Worm (Caenorhabditis elegans) whole organism, mixed stage, embryonic: ENCODE measurements around the gene mtcu-2.

Source experiments
- blmp-1 ChIP-seq: fragments of 150-350 bp; optimal IDR thresholded peaks from 2 replicates; lab custom pipeline; 2014; ENCODE audit warnings: missing biosample characterization, missing genetic modification characterization
- elt-3 ChIP-seq: fragments of 150-350 bp; optimal IDR thresholded peaks from 2 replicates; lab custom pipeline; 2014; ENCODE audit warnings: missing biosample characterization, missing genetic modification characterization
- lin-13 ChIP-seq: fragments of 150-350 bp; optimal IDR thresholded peaks from 2 replicates; lab custom pipeline; 2014; ENCODE audit warnings: missing biosample characterization, missing genetic modification characterization
- lsy-2 ChIP-seq: fragments of 150-350 bp; optimal IDR thresholded peaks from 2 replicates; lab custom pipeline; 2014; ENCODE audit warnings: missing biosample characterization, missing genetic modification characterization
- mep-1 ChIP-seq: fragments of 150-350 bp; optimal IDR thresholded peaks from 2 replicates; lab custom pipeline; 2017; ENCODE audit warnings: missing biosample characterization, missing genetic modification reagents, missing genetic modification characterization, inconsistent platforms
- nhr-12 ChIP-seq: fragments of 150-350 bp; optimal IDR thresholded peaks from 2 replicates; lab custom pipeline; 2014; ENCODE audit warnings: missing biosample characterization, missing genetic modification characterization
- nhr-28 ChIP-seq: fragments of 150-350 bp; optimal IDR thresholded peaks from 2 replicates; lab custom pipeline; 2014; ENCODE audit warnings: missing biosample characterization, missing genetic modification characterization
- pha-4 ChIP-seq: fragments of 150-350 bp; optimal IDR thresholded peaks from 2 replicates; lab custom pipeline; 2018; ENCODE audit warnings: missing biosample characterization, missing genetic modification reagents, missing genetic modification characterization
- snpc-4 ChIP-seq: fragments of 150-350 bp; optimal IDR thresholded peaks from 2 replicates; lab custom pipeline; 2014; ENCODE audit warnings: missing biosample characterization, missing genetic modification characterization
- sptf-1 ChIP-seq: sonication (generic microtip); optimal IDR thresholded peaks from 2 replicates; lab custom pipeline; 2017; ENCODE audit warnings: mild to moderate bottlenecking, missing genetic modification characterization, moderate library complexity, missing compliant biosample characterization
- tbx-8 ChIP-seq: fragments of 200-800 bp; sonication (Bioruptor generic); optimal IDR thresholded peaks from 2 replicates; lab custom pipeline; 2018; ENCODE audit warnings: mild to moderate bottlenecking, missing genetic modification characterization, moderate library complexity, missing compliant biosample characterization
- ztf-11 ChIP-seq: fragments of 150-350 bp; optimal IDR thresholded peaks from 2 replicates; lab custom pipeline; 2014; ENCODE audit warnings: missing biosample characterization, missing genetic modification characterization

DNA sequence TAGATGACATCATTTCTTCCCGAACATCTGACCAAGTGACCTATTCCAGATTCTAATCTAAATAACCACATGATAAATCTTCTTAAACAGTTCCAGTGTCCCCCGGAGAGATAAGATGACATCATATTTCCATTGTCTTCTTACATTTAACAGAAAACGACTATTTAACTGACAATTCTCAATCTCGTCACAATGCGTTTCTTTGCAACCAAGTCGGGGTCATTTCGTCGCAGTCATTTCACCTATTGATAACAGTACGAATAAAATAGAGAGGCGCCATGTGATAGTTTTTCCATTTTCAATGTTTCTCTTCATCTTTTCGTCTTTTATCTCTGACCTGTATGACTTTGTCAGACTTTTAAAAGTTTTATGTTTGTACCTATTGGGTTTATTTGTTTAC is 4.0 kb downstream of the mtcu-2 start:
- TF ChIP-seq ztf-11 (no peak), tbx-8 (GFP tag; lab: Kevin White, UChicago) (no peak), mep-1 (tag; lab: Kevin White, UChicago) (no peak), nhr-28 (tag; lab: Kevin White, UChicago) (no peak), elt-3 (tag; lab: Kevin White, UChicago) (no peak), sptf-1 (tag; lab: Kevin White, UChicago) (no peak), lsy-2 (no peak), blmp-1 (tag; lab: Kevin White, UChicago) (no peak), snpc-4 (no peak), lin-13 (tag; lab: Kevin White, UChicago) (no peak), pha-4 (tag; lab: Kevin White, UChicago) (no peak), nhr-12 (no peak)
